Worm (Caenorhabditis elegans) whole organism, young adult: ENCODE measurements around the gene rpn-5.

ENCODE experiments used
- F49E8.2 ChIP-seq: sonication (generic microtip); optimal IDR thresholded peaks from 3 replicates; lab custom pipeline; 2017; ENCODE audit warnings: missing genetic modification characterization, mild to moderate bottlenecking, missing compliant biosample characterization, antibody characterized with exemption, moderate library complexity; ENCODE audit not compliant: insufficient read depth
- T26A5.8 ChIP-seq: sonication (generic microtip); optimal IDR thresholded peaks from 2 replicates; lab custom pipeline; 2016; ENCODE audit warnings: missing genetic modification characterization, missing compliant biosample characterization
- Y53F4B.3 ChIP-seq: fragments of 200-800 bp; sonication (Bioruptor generic); IDR thresholded peaks from 2 replicates; pipeline ENCODE4 v1.3.6; 2022; ENCODE audit warnings: missing genetic modification reagents, missing genetic modification characterization, missing compliant biosample characterization
- ama-1 ChIP-seq, 3 experiments: fragments of 150-350 bp in 1 of 3; sonication (generic microtip) in 2 of 3; optimal IDR thresholded peaks; 2 replicates each; lab custom pipeline; 2014 to 2018; ENCODE audit warnings: missing biosample characterization in 2 of 3, missing genetic modification characterization in 2 of 3, missing genetic modification reagents in 2 of 3
- ets-4 ChIP-seq: fragments of 200-800 bp; sonication (Bioruptor generic); optimal IDR thresholded peaks from 2 replicates; lab custom pipeline; 2018; ENCODE audit warnings: mild to moderate bottlenecking, missing genetic modification characterization, missing compliant biosample characterization
- him-1 ChIP-seq: sonication (generic microtip); optimal IDR thresholded peaks from 2 replicates; lab custom pipeline; 2016; ENCODE audit warnings: missing genotype, missing genetic modification reagents, missing genetic modification characterization, missing compliant biosample characterization
- lin-35 ChIP-seq, 3 experiments: fragments of 150-350 bp in 2 of 3; sonication (generic microtip) in 1 of 3; optimal IDR thresholded peaks; 2 replicates each; lab custom pipeline; 2014 to 2018; ENCODE audit warnings: missing biosample characterization in 3 of 3, missing genetic modification characterization in 3 of 3, missing genetic modification reagents in 3 of 3
- mcd-1 ChIP-seq: fragments of 200-800 bp; sonication (Bioruptor generic); IDR thresholded peaks from 2 replicates; pipeline ENCODE4 v1.3.6; 2022; ENCODE audit warnings: missing genetic modification reagents, missing genetic modification characterization, missing compliant biosample characterization
- nfya-1 ChIP-seq: sonication (generic microtip); optimal IDR thresholded peaks from 2 replicates; lab custom pipeline; 2017; ENCODE audit warnings: antibody characterized with exemption, missing compliant biosample characterization, missing genetic modification characterization, borderline replicate concordance; ENCODE audit not compliant: insufficient read depth
- pha-4 ChIP-seq: fragments of 150-350 bp; sonication (generic microtip); optimal IDR thresholded peaks from 2 replicates; lab custom pipeline; 2014; ENCODE audit warnings: missing biosample characterization, missing genetic modification reagents, missing genetic modification characterization
- snpc-1.3 ChIP-seq: sonication (generic microtip); optimal IDR thresholded peaks from 2 replicates; lab custom pipeline; 2017; ENCODE audit warnings: missing genetic modification characterization, mild to moderate bottlenecking, missing compliant biosample characterization, antibody characterized with exemption, moderate library complexity, missing genotype, missing genetic modification reagents; ENCODE audit not compliant: insufficient read depth
- snpc-4 ChIP-seq, 5 experiments: fragments of 150-350 bp in 1 of 5; sonication (generic microtip) in 4 of 5; optimal IDR thresholded peaks; 2 replicates each; lab custom pipeline; 2014 to 2018; ENCODE audit warnings: missing genetic modification characterization in 5 of 5, missing biosample characterization in 3 of 5, antibody characterized with exemption in 2 of 5, mild to moderate bottlenecking in 2 of 5, missing compliant biosample characterization in 2 of 5, missing genotype in 2 of 5, moderate library complexity in 2 of 5, missing genetic modification reagents in 1 of 5
- xnd-1 ChIP-seq: sonication (generic microtip); optimal IDR thresholded peaks from 2 replicates; lab custom pipeline; 2016; ENCODE audit warnings: missing genotype, missing genetic modification reagents, missing genetic modification characterization, missing compliant biosample characterization
- zim-3 ChIP-seq: sonication (generic microtip); optimal IDR thresholded peaks from 2 replicates; lab custom pipeline; 2017; ENCODE audit warnings: mild to moderate bottlenecking, missing genetic modification characterization, moderate library complexity, missing compliant biosample characterization

ce11 chrII:4683693-4684092, 14.5 kb downstream of the rpn-5 start, which contains the start of gene sre-40:
- TF ChIP-seq Y53F4B.3 (GFP tag; lab: Robert Waterston, UW) = no peak
- TF ChIP-seq mcd-1 (GFP tag; lab: Robert Waterston, UW) = no peak
- no peak for TF ChIP-seq lin-35 (GFP tag; optimal IDR thresholded peaks at IDR 0.05; lab: Kevin White, UChicago)
- no peak for TF ChIP-seq snpc-4 (GFP tag; optimal IDR thresholded peaks at IDR 0.05; lab: Kevin White, UChicago)
- no peak for TF ChIP-seq snpc-4 (tag; optimal IDR thresholded peaks at IDR 0.05; lab: Kevin White, UChicago)
- no peak for TF ChIP-seq nfya-1 (tag; lab: Kevin White, UChicago)
- TF ChIP-seq T26A5.8 (tag; lab: Kevin White, UChicago) = no peak
- no peak for TF ChIP-seq ama-1 (optimal IDR thresholded peaks at IDR 0.05; lab: Kevin White, UChicago)
- no peak for TF ChIP-seq ama-1 (GFP tag; optimal IDR thresholded peaks at IDR 0.05; lab: Kevin White, UChicago)
- no peak for TF ChIP-seq xnd-1 (tag; lab: Kevin White, UChicago)
- TF ChIP-seq F49E8.2 = no peak
- TF ChIP-seq him-1 (tag; lab: Kevin White, UChicago) = no peak
- TF ChIP-seq pha-4 (tag; lab: Kevin White, UChicago) = no peak
- TF ChIP-seq zim-3 (tag; lab: Kevin White, UChicago) = no peak
- TF ChIP-seq snpc-1.3 (tag; lab: Kevin White, UChicago) = no peak
- no peak for TF ChIP-seq ets-4 (GFP tag; lab: Kevin White, UChicago)
